Fruit fly (Drosophila melanogaster): Measurements from ENCODE around the gene GAPsec.

DNA sequence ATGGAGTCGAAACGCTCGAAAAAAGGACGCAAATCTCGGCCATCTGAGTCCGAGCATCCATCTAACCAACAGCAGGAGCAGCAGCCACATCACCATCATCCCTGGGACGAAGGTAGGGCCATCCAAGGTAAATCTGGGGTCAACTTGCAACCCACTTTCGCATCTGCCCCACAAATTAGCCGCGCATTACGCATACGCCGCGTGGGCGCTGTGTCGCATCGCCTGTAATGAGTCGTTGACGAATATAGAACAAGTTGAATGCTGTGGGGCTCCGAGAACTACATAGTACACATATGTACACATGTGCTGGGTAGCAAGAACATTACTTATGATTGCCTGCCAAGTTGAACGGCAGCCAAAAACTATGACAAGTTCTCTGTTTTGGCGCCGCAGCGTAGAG, 44.2 kb downstream of the GAPsec start:
- TF ChIP-seq CG8478 (optimal IDR thresholded peaks at IDR 0.05) (no peak), CTCF (optimal IDR thresholded peaks at IDR 0.05) (no peak)

All from S2 (cell line).